Fruit fly (Drosophila melanogaster): Measurements from ENCODE around the gene trol.

- no peak for TF ChIP-seq psq (optimal IDR thresholded peaks at IDR 0.05)
- no peak for TF ChIP-seq pan (optimal IDR thresholded peaks at IDR 0.05)
- no peak for TF ChIP-seq CG8478 (optimal IDR thresholded peaks at IDR 0.05)
Measured at dm6 chrX:2464189-2464588, 81.0 kb downstream of the trol start.

Data from whole organism.